Fruit fly (Drosophila melanogaster) whole organism, wandering third instar larva: ENCODE results near the gene Ask1.

Source experiments
- Abd-B ChIP-seq: fragments of >200 bp; optimal IDR thresholded peaks from 2 replicates; lab custom pipeline; 2017; ENCODE audit warnings: missing biosample characterization, missing genetic modification characterization
- CG32264 ChIP-seq: fragments of 200-800 bp; sonication (Bioruptor generic); optimal IDR thresholded peaks from 2 replicates; lab custom pipeline; 2016; ENCODE audit warnings: missing biosample characterization, missing genetic modification characterization
- CG9705 ChIP-seq: fragments of 200-800 bp; sonication (Bioruptor generic); optimal IDR thresholded peaks from 2 replicates; lab custom pipeline; 2018; ENCODE audit warnings: missing biosample characterization, mild to moderate bottlenecking, missing genetic modification characterization
- CrebA ChIP-seq: fragments of 200-800 bp; sonication (Bioruptor generic); optimal IDR thresholded peaks from 2 replicates; lab custom pipeline; 2016; ENCODE audit warnings: missing biosample characterization, mild to moderate bottlenecking, missing genetic modification characterization, borderline replicate concordance
- Dfd ChIP-seq: fragments of >200 bp; optimal IDR thresholded peaks from 2 replicates; lab custom pipeline; 2017; ENCODE audit warnings: missing biosample characterization, missing genetic modification characterization
- Dif ChIP-seq: fragments of 200-275, 200-300 bp; sonication (Bioruptor generic); optimal IDR thresholded peaks from 2 replicates; lab custom pipeline; 2018; ENCODE audit warnings: missing biosample characterization, missing genetic modification characterization; ENCODE audit not compliant: partially characterized antibody
- GATAd ChIP-seq: sonication (Bioruptor generic); optimal IDR thresholded peaks from 2 replicates; lab custom pipeline; 2016; ENCODE audit warnings: missing biosample characterization, missing genetic modification characterization
- HLH106 ChIP-seq: fragments of 200-800 bp; optimal IDR thresholded peaks from 3 replicates; lab custom pipeline; 2019; ENCODE audit warnings: missing biosample characterization, mild to moderate bottlenecking, missing genetic modification characterization, moderate library complexity
- Hnf4 ChIP-seq: fragments of 200-800 bp; sonication (Bioruptor generic); optimal IDR thresholded peaks from 2 replicates; lab custom pipeline; 2016; ENCODE audit warnings: missing biosample characterization, mild to moderate bottlenecking, missing genetic modification characterization
- Hr78 ChIP-seq: fragments of >200 bp; optimal IDR thresholded peaks from 2 replicates; lab custom pipeline; 2017; ENCODE audit warnings: missing biosample characterization, missing genetic modification characterization
- Hr83 ChIP-seq: fragments of 200-300 bp; sonication (Bioruptor generic); optimal IDR thresholded peaks from 2 replicates; lab custom pipeline; 2016; ENCODE audit warnings: missing biosample characterization, mild to moderate bottlenecking, missing genetic modification characterization, moderate library complexity; ENCODE audit not compliant: poor library complexity, severe bottlenecking
- Jra ChIP-seq: sonication (Bioruptor generic); optimal IDR thresholded peaks from 2 replicates; lab custom pipeline; 2016; ENCODE audit warnings: missing biosample characterization, missing genetic modification characterization
- Mio ChIP-seq: sonication (Bioruptor generic); optimal IDR thresholded peaks from 2 replicates; lab custom pipeline; 2016; ENCODE audit warnings: missing biosample characterization, missing genetic modification characterization
- Myc ChIP-seq: fragments of >200 bp; optimal IDR thresholded peaks from 2 replicates; lab custom pipeline; 2017
- OdsH ChIP-seq: fragments of 200-800 bp; sonication (Bioruptor generic); optimal IDR thresholded peaks from 2 replicates; lab custom pipeline; 2016; ENCODE audit warnings: missing biosample characterization, mild to moderate bottlenecking, missing genetic modification characterization
- Sp1 ChIP-seq: fragments of 200-800 bp; sonication (Bioruptor generic); optimal IDR thresholded peaks from 3 replicates; lab custom pipeline; 2019; ENCODE audit warnings: missing biosample characterization, mild to moderate bottlenecking, missing genetic modification characterization, moderate library complexity
- br ChIP-seq: fragments of 200-800 bp; sonication (Bioruptor generic); optimal IDR thresholded peaks from 2 replicates; lab custom pipeline; 2016; ENCODE audit warnings: missing biosample characterization, missing genetic modification characterization
- dmrt93B ChIP-seq: fragments of 200-800 bp; sonication (Bioruptor generic); optimal IDR thresholded peaks from 2 replicates; lab custom pipeline; 2018; ENCODE audit warnings: missing biosample characterization, mild to moderate bottlenecking, missing genetic modification characterization
- dsf ChIP-seq: sonication (Bioruptor generic); optimal IDR thresholded peaks from 2 replicates; lab custom pipeline; 2016; ENCODE audit warnings: missing biosample characterization, missing genetic modification characterization, borderline replicate concordance
- ey ChIP-seq: fragments of 200-800 bp; sonication (Bioruptor generic); optimal IDR thresholded peaks from 2 replicates; lab custom pipeline; 2016; ENCODE audit warnings: missing biosample characterization, missing genetic modification characterization
- foxo ChIP-seq, 2 experiments: fragments of 200-800 bp; sonication (Bioruptor generic); optimal IDR thresholded peaks; 2 replicates in 1 of 2; 3 replicates in 1 of 2; lab custom pipeline; 2016 to 2017; ENCODE audit warnings: missing biosample characterization in 2 of 2, missing genetic modification characterization in 2 of 2
- fru ChIP-seq: fragments of 200-800 bp; sonication (Bioruptor generic); optimal IDR thresholded peaks from 3 replicates; lab custom pipeline; 2016; ENCODE audit warnings: missing biosample characterization, mild to moderate bottlenecking, missing genetic modification characterization
- h ChIP-seq: fragments of 200-800 bp; sonication (Bioruptor generic); optimal IDR thresholded peaks from 3 replicates; lab custom pipeline; 2016; ENCODE audit warnings: missing biosample characterization, mild to moderate bottlenecking, missing genetic modification characterization
- jim ChIP-seq: fragments of 175-275, 200-325 bp; sonication (Bioruptor generic); optimal IDR thresholded peaks from 2 replicates; lab custom pipeline; 2016; ENCODE audit warnings: missing biosample characterization, mild to moderate bottlenecking, missing genetic modification characterization
- lola ChIP-seq: fragments of >200 bp; optimal IDR thresholded peaks from 2 replicates; lab custom pipeline; 2017; ENCODE audit warnings: missing biosample characterization, missing genetic modification characterization
- pan ChIP-seq: fragments of >200 bp; optimal IDR thresholded peaks from 2 replicates; lab custom pipeline; 2017
- psq ChIP-seq: fragments of 200-800 bp; sonication (Bioruptor generic); optimal IDR thresholded peaks from 3 replicates; lab custom pipeline; 2017; ENCODE audit warnings: missing biosample characterization, mild to moderate bottlenecking, missing genetic modification characterization, moderate library complexity
- rgr ChIP-seq: fragments of 200-800 bp; sonication (Bioruptor generic); optimal IDR thresholded peaks from 3 replicates; lab custom pipeline; 2016; ENCODE audit warnings: missing biosample characterization, mild to moderate bottlenecking, missing genetic modification characterization
- sage ChIP-seq: fragments of 200-800 bp; sonication (Bioruptor generic); optimal IDR thresholded peaks from 2 replicates; lab custom pipeline; 2016; ENCODE audit warnings: missing biosample characterization, mild to moderate bottlenecking, missing genetic modification characterization

The Ask1 gene

dm6 chr3R:19925271-19925670 is 45.8 kb downstream of the Ask1 start, which contains the start of gene CG4462:
TSS of gene CG4462 (minus strand) at chr3R:19925371.
- no peak for TF ChIP-seq foxo (GFP tag; optimal IDR thresholded peaks at IDR 0.05; lab: Kevin White, UChicago)
- no peak for TF ChIP-seq rgr (GFP tag; lab: Kevin White, UChicago)
- TF ChIP-seq CG9705 (GFP tag; lab: Kevin White, UChicago) = no peak

- no peak for TF ChIP-seq Dif (GFP tag; lab: Kevin White, UChicago)
- TF ChIP-seq Hr78 (GFP tag; lab: Kevin White, UChicago) = no peak
- TF ChIP-seq Mio (GFP tag; lab: Kevin White, UChicago) = no peak
- TF ChIP-seq fru (GFP tag; lab: Kevin White, UChicago) = no peak
- no peak for TF ChIP-seq h (GFP tag; lab: Kevin White, UChicago)
- TF ChIP-seq lola (GFP tag; lab: Kevin White, UChicago) = no peak
- TF ChIP-seq Myc (lab: Kevin White, UChicago) = no peak
- TF ChIP-seq rgr (GFP tag; lab: Kevin White, UChicago) = no peak
- no peak for TF ChIP-seq sage
- TF ChIP-seq Hnf4 = no peak
- no peak for TF ChIP-seq dmrt93B
- TF ChIP-seq Jra = no peak
- no peak for TF ChIP-seq CG9705 (GFP tag; lab: Kevin White, UChicago)
- no peak for TF ChIP-seq CG32264 (GFP tag; lab: Kevin White, UChicago)
- TF ChIP-seq Sp1 (GFP tag; lab: Kevin White, UChicago) = no peak
- TF ChIP-seq psq (GFP tag; lab: Kevin White, UChicago) = no peak
These were observed 49.0 kb downstream of the Ask1 start, which contains the start of gene CG4459 for dm6 chr3R:19928544-19928943. TSS of gene CG4459 (minus strand) at chr3R:19928644.

dm6 chr3R:19930913-19931706 is 51.6 kb downstream of the Ask1 start:
- TF ChIP-seq dsf (GFP tag; lab: Kevin White, UChicago) (no peak), foxo (GFP tag; optimal IDR thresholded peaks at IDR 0.05; lab: Kevin White, UChicago) (no peak), OdsH (GFP tag; lab: Kevin White, UChicago) (no peak), CG32264 (GFP tag; lab: Kevin White, UChicago) (no peak), sage (no peak), Hr78 (GFP tag; lab: Kevin White, UChicago) (no peak), Hr83 (GFP tag; lab: Kevin White, UChicago) (no peak), HLH106 (tag; lab: Kevin White, UChicago) (no peak), br (GFP tag; lab: Kevin White, UChicago) (no peak), Mio (GFP tag; lab: Kevin White, UChicago) (no peak), fru (GFP tag; lab: Kevin White, UChicago) (no peak), Myc (lab: Kevin White, UChicago) (no peak), pan (no peak), CrebA (GFP tag; lab: Kevin White, UChicago) (no peak)
- TF ChIP-seq, all 38 proteins: peak for 0

dm6 chr3R:19932169-19932568 is 52.6 kb downstream of the Ask1 start:
- TF ChIP-seq Dfd (peak; percentile 95), rgr (GFP tag; lab: Kevin White, UChicago) (no peak)
- TF ChIP-seq, all 38 proteins: peak for 1

dm6 chr3R:19934840-19935776 is 55.6 kb downstream of the Ask1 start, which contains the start of gene mira:
TSS of gene mira (minus strand) at chr3R:19935120.
- TF ChIP-seq Myc (lab: Kevin White, UChicago) = no peak
- no peak for TF ChIP-seq ey (GFP tag; lab: Kevin White, UChicago)
- TF ChIP-seq Abd-B (GFP tag; lab: Kevin White, UChicago) = no peak
- TF ChIP-seq jim (GFP tag; lab: Kevin White, UChicago) = no peak
- no peak for TF ChIP-seq OdsH (GFP tag; lab: Kevin White, UChicago)
- no peak for TF ChIP-seq Hr78 (GFP tag; lab: Kevin White, UChicago)
- no peak for TF ChIP-seq Dfd
- TF ChIP-seq GATAd (GFP tag; lab: Kevin White, UChicago) = no peak
- no peak for TF ChIP-seq CG32264 (GFP tag; lab: Kevin White, UChicago)
- no peak for TF ChIP-seq fru (GFP tag; lab: Kevin White, UChicago)
- no peak for TF ChIP-seq psq (GFP tag; lab: Kevin White, UChicago)
